Worm (Caenorhabditis elegans) whole organism, L2 larva: ENCODE measurements around the gene F58A4.6.

Source experiments
- C34F6.9 ChIP-seq: fragments of 150-350 bp; optimal IDR thresholded peaks from 2 replicates; lab custom pipeline; 2014; ENCODE audit warnings: missing biosample characterization, missing genetic modification characterization
- F13H6.1 ChIP-seq: sonication (generic microtip); optimal IDR thresholded peaks from 2 replicates; lab custom pipeline; 2016; ENCODE audit warnings: missing genetic modification characterization, missing compliant biosample characterization
- R02D3.7 ChIP-seq: fragments of 150-350 bp; optimal IDR thresholded peaks from 2 replicates; lab custom pipeline; 2014; ENCODE audit warnings: missing biosample characterization, missing genetic modification characterization
- Y55F3AM.14 ChIP-seq: fragments of 200-800 bp; sonication (Bioruptor generic); optimal IDR thresholded peaks from 2 replicates; lab custom pipeline; 2018; ENCODE audit warnings: mild to moderate bottlenecking, missing genetic modification characterization, missing compliant biosample characterization
- ZK546.5 ChIP-seq: sonication (generic microtip); optimal IDR thresholded peaks from 2 replicates; lab custom pipeline; 2017; ENCODE audit warnings: missing biosample characterization, missing genetic modification characterization
- aly-2 ChIP-seq: fragments of 150-350 bp; optimal IDR thresholded peaks from 2 replicates; lab custom pipeline; 2014; ENCODE audit warnings: missing biosample characterization, missing genetic modification characterization
- ama-1 ChIP-seq: fragments of 150-350 bp; optimal IDR thresholded peaks from 2 replicates; lab custom pipeline; 2018; ENCODE audit warnings: inconsistent platforms
- blmp-1 ChIP-seq: sonication (generic microtip); optimal IDR thresholded peaks from 2 replicates; lab custom pipeline; 2017; ENCODE audit warnings: missing genetic modification characterization, mild to moderate bottlenecking, missing compliant biosample characterization, antibody characterized with exemption, moderate library complexity; ENCODE audit not compliant: insufficient read depth
- ceh-16 ChIP-seq: fragments of 150-350 bp; optimal IDR thresholded peaks from 2 replicates; lab custom pipeline; 2014; ENCODE audit warnings: missing biosample characterization, missing genetic modification characterization
- ceh-82 ChIP-seq: fragments of 150-350 bp; optimal IDR thresholded peaks from 2 replicates; lab custom pipeline; 2014; ENCODE audit warnings: missing biosample characterization, missing genetic modification characterization
- crh-2 ChIP-seq: sonication (generic microtip); optimal IDR thresholded peaks from 2 replicates; lab custom pipeline; 2017; ENCODE audit warnings: missing biosample characterization, missing genetic modification characterization
- dmd-4 ChIP-seq: sonication (generic microtip); optimal IDR thresholded peaks from 2 replicates; lab custom pipeline; 2017; ENCODE audit warnings: missing biosample characterization, missing genetic modification characterization
- egl-27 ChIP-seq: sonication (generic microtip); optimal IDR thresholded peaks from 3 replicates; lab custom pipeline; 2017; ENCODE audit warnings: missing biosample characterization, missing genetic modification reagents, missing genetic modification characterization
- elt-3 ChIP-seq: sonication (generic microtip); optimal IDR thresholded peaks from 2 replicates; lab custom pipeline; 2017; ENCODE audit warnings: missing biosample characterization, missing genetic modification characterization
- fos-1 ChIP-seq: fragments of 150-350 bp; optimal IDR thresholded peaks from 2 replicates; lab custom pipeline; 2014; ENCODE audit warnings: missing biosample characterization, missing genetic modification characterization
- lin-13 ChIP-seq: fragments of 150-350 bp; optimal IDR thresholded peaks from 2 replicates; lab custom pipeline; 2014; ENCODE audit warnings: missing biosample characterization, missing genetic modification reagents, missing genetic modification characterization
- lin-39 ChIP-seq: fragments of 150-350 bp; optimal IDR thresholded peaks from 2 replicates; lab custom pipeline; 2014; ENCODE audit warnings: missing biosample characterization, missing genetic modification reagents, missing genetic modification characterization
- mab-5 ChIP-seq: fragments of 150-350 bp; optimal IDR thresholded peaks from 2 replicates; lab custom pipeline; 2014; ENCODE audit warnings: missing biosample characterization, missing genetic modification characterization
- mbf-1 ChIP-seq: sonication (generic microtip); optimal IDR thresholded peaks from 2 replicates; lab custom pipeline; 2017; ENCODE audit warnings: missing biosample characterization, missing genetic modification characterization
- mdl-1 ChIP-seq, 2 experiments: fragments of 150-350 bp in 1 of 2; sonication (generic microtip) in 1 of 2; optimal IDR thresholded peaks; 2 replicates each; lab custom pipeline; 2017; ENCODE audit warnings: missing biosample characterization in 2 of 2, missing genetic modification characterization in 2 of 2
- nhr-10 ChIP-seq: sonication (generic microtip); optimal IDR thresholded peaks from 2 replicates; lab custom pipeline; 2017; ENCODE audit warnings: missing biosample characterization, missing genetic modification characterization
- nhr-11 ChIP-seq: fragments of 150-350 bp; optimal IDR thresholded peaks from 2 replicates; lab custom pipeline; 2014; ENCODE audit warnings: missing biosample characterization, missing genetic modification characterization
- nhr-129 ChIP-seq: fragments of 150-350 bp; optimal IDR thresholded peaks from 2 replicates; lab custom pipeline; 2014; ENCODE audit warnings: missing biosample characterization, missing genetic modification characterization
- nhr-21 ChIP-seq: fragments of 150-350 bp; optimal IDR thresholded peaks from 2 replicates; lab custom pipeline; 2014; ENCODE audit warnings: missing biosample characterization, missing genetic modification characterization
- nhr-23 ChIP-seq: fragments of 150-350 bp; optimal IDR thresholded peaks from 2 replicates; lab custom pipeline; 2014; ENCODE audit warnings: missing biosample characterization, missing genetic modification reagents, missing genetic modification characterization
- nhr-237 ChIP-seq: fragments of 150-350 bp; optimal IDR thresholded peaks from 2 replicates; lab custom pipeline; 2014; ENCODE audit warnings: missing biosample characterization, missing genetic modification characterization
- nhr-25 ChIP-seq: fragments of 150-350 bp; sonication (generic microtip); optimal IDR thresholded peaks from 3 replicates; lab custom pipeline; 2014; ENCODE audit warnings: missing biosample characterization, missing genetic modification characterization
- nhr-6 ChIP-seq: fragments of 150-350 bp; optimal IDR thresholded peaks from 2 replicates; lab custom pipeline; 2014; ENCODE audit warnings: missing biosample characterization, missing genetic modification characterization
- nhr-77 ChIP-seq: fragments of 150-350 bp; optimal IDR thresholded peaks from 2 replicates; lab custom pipeline; 2014; ENCODE audit warnings: missing biosample characterization, missing genetic modification characterization
- peb-1 ChIP-seq: fragments of 150-350 bp; optimal IDR thresholded peaks from 2 replicates; lab custom pipeline; 2014; ENCODE audit warnings: missing biosample characterization, missing genetic modification characterization
- sem-4 ChIP-seq: fragments of 150-350 bp; optimal IDR thresholded peaks from 2 replicates; lab custom pipeline; 2014; ENCODE audit warnings: missing biosample characterization, missing genetic modification reagents, missing genetic modification characterization
- skn-1 ChIP-seq: sonication (generic microtip); optimal IDR thresholded peaks from 2 replicates; lab custom pipeline; 2017; ENCODE audit warnings: missing biosample characterization, missing genetic modification characterization
- sma-3 ChIP-seq: sonication (generic microtip); optimal IDR thresholded peaks from 2 replicates; lab custom pipeline; 2016; ENCODE audit warnings: missing genetic modification reagents, missing genetic modification characterization, missing compliant biosample characterization
- sma-9 ChIP-seq, 2 experiments: fragments of 150-350 bp in 1 of 2; sonication (generic microtip) in 1 of 2; optimal IDR thresholded peaks; 2 replicates each; lab custom pipeline; 2014 to 2016; ENCODE audit warnings: missing genetic modification characterization in 2 of 2, mild to moderate bottlenecking in 1 of 2, missing biosample characterization in 1 of 2, missing compliant biosample characterization in 1 of 2, missing genetic modification reagents in 1 of 2, moderate library complexity in 1 of 2
- snpc-4 ChIP-seq: fragments of 150-350 bp; optimal IDR thresholded peaks from 2 replicates; lab custom pipeline; 2014; ENCODE audit warnings: missing biosample characterization, missing genetic modification characterization
- unc-55 ChIP-seq: fragments of 150-350 bp; sonication (generic microtip); optimal IDR thresholded peaks from 3 replicates; lab custom pipeline; 2014; ENCODE audit warnings: missing biosample characterization, missing genetic modification reagents, missing genetic modification characterization
- unc-62 ChIP-seq: fragments of 150-350 bp; optimal IDR thresholded peaks from 2 replicates; lab custom pipeline; 2014; ENCODE audit warnings: missing biosample characterization, missing genetic modification reagents, missing genetic modification characterization
- ztf-11 ChIP-seq: sonication (generic microtip); optimal IDR thresholded peaks from 2 replicates; lab custom pipeline; 2017; ENCODE audit warnings: missing biosample characterization, missing genetic modification characterization
- ztf-4 ChIP-seq: fragments of 150-350 bp; optimal IDR thresholded peaks from 2 replicates; lab custom pipeline; 2014; ENCODE audit warnings: missing biosample characterization, missing genetic modification characterization

F58A4.6 gene

ce11 chrIII:9621840-9622525, 7.7 kb downstream of the F58A4.6 start:
- TF ChIP-seq nhr-77, result no peak
- TF ChIP-seq F13H6.1 (tag; lab: Kevin White, UChicago), result peak; percentile 25
- peak; percentile 27 for TF ChIP-seq crh-2
- no peak for TF ChIP-seq lin-13 (GFP tag; lab: Kevin White, UChicago)
- peak; percentile 29 for TF ChIP-seq sma-9 (GFP tag; optimal IDR thresholded peaks at IDR 0.05; lab: Kevin White, UChicago)
- no peak for TF ChIP-seq sma-9 (tag; optimal IDR thresholded peaks at IDR 0.05; lab: Kevin White, UChicago)
- peak; percentile 25 for TF ChIP-seq nhr-129 (tag; lab: Kevin White, UChicago)
- no peak for TF ChIP-seq ama-1 (lab: Kevin White, UChicago)
- TF ChIP-seq fos-1 (tag; lab: Kevin White, UChicago), result peak; percentile 87

DNA sequence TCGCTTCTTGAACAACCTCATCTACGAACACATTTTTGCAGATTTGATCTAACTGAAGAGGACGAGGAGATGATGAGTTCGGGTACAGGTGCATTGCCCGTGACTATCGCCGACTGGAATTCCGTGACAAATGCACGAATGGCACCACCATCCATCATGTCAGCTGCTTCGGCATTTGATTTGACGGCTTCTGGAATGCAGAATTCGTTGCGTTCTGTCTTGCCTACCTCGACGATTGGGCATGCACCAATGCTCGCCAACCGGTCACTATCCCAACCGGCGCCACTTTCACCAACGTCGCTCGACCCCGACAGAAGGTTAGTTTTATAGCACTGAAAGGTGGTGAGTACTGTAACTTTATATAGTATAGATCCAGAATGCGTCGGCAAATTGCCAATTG, 9.2 kb downstream of the F58A4.6 start:
- TF ChIP-seq F13H6.1 (tag; lab: Kevin White, UChicago), result no peak
- TF ChIP-seq mdl-1 (tag; optimal IDR thresholded peaks at IDR 0.05; lab: Kevin White, UChicago), result no peak
- no peak for TF ChIP-seq lin-13 (GFP tag; lab: Kevin White, UChicago)
- TF ChIP-seq nhr-77, result no peak
- TF ChIP-seq peb-1 (tag; lab: Kevin White, UChicago), result no peak
- TF ChIP-seq elt-3, result no peak
- TF ChIP-seq ceh-82 (tag; lab: Kevin White, UChicago), result no peak
- TF ChIP-seq nhr-6 (tag; lab: Kevin White, UChicago), result no peak
- no peak for TF ChIP-seq ceh-16 (tag; lab: Kevin White, UChicago)
- no peak for TF ChIP-seq nhr-129 (tag; lab: Kevin White, UChicago)
- TF ChIP-seq sma-3, result no peak
- no peak for TF ChIP-seq nhr-10 (tag; lab: Kevin White, UChicago)
- no peak for TF ChIP-seq skn-1
- no peak for TF ChIP-seq nhr-11 (tag; lab: Kevin White, UChicago)
- no peak for TF ChIP-seq aly-2 (tag; lab: Kevin White, UChicago)
- TF ChIP-seq nhr-21 (tag; lab: Kevin White, UChicago), result no peak
- TF ChIP-seq nhr-25 (tag; lab: Kevin White, UChicago), result no peak
- TF ChIP-seq fos-1 (tag; lab: Kevin White, UChicago), result no peak
- no peak for TF ChIP-seq dmd-4 (tag; lab: Kevin White, UChicago)

ce11 chrIII:9626602-9627001, 12.3 kb downstream of the F58A4.6 start:
- TF ChIP-seq ztf-4 (tag; lab: Kevin White, UChicago) (peak; percentile 3), nhr-129 (tag; lab: Kevin White, UChicago) (peak; percentile 4), peb-1 (tag; lab: Kevin White, UChicago) (no peak)
- TF ChIP-seq, all 48 proteins: peak for 2

DNA sequence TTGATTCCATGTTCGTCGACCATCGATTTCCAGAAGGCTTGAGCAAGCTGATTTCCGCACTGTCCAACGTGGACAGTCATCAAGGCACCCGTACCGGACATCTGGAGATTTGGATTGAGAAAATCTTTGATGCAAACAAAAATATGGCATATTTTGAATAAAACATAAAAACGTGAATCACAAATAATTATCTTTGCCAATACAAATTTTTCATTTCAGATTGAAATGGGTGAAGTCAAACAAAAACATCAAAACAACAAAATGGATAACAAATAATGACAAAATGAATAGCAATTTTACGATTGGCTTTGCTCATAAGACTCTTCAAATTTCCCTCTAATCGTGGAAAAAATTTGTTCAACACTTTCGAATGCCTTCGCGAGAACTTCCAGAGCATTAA, 14.8 kb downstream of the F58A4.6 start, which contains the start of gene tbg-1:
TSS of gene tbg-1 (minus strand) at position 101 of the 400 bp plus-strand sequence.
- no peak for TF ChIP-seq crh-2
- TF ChIP-seq mbf-1 (tag; lab: Kevin White, UChicago), result no peak
- TF ChIP-seq blmp-1 (tag; lab: Kevin White, UChicago), result no peak
- TF ChIP-seq nhr-77, result no peak
- TF ChIP-seq lin-39 (tag; lab: Kevin White, UChicago), result no peak
- no peak for TF ChIP-seq ztf-11 (tag; lab: Kevin White, UChicago)
- no peak for TF ChIP-seq nhr-129 (tag; lab: Kevin White, UChicago)

ce11 chrIII:9629855-9630254, 15.6 kb downstream of the F58A4.6 start, which contains the start of gene rpac-19:
Gene rpac-19, minus strand, starts transcription at chrIII:9629885.
- TF ChIP-seq mab-5 (no peak), fos-1 (tag; lab: Kevin White, UChicago) (peak; percentile 4), nhr-237 (peak; percentile 19), sem-4 (peak; percentile 77), unc-55 (peak; percentile 57), R02D3.7 (no peak), F13H6.1 (tag; lab: Kevin White, UChicago) (peak; percentile 72), ztf-11 (tag; lab: Kevin White, UChicago) (no peak), blmp-1 (tag; lab: Kevin White, UChicago) (no peak), dmd-4 (tag; lab: Kevin White, UChicago) (no peak), ZK546.5 (tag; lab: Kevin White, UChicago) (no peak), lin-13 (GFP tag; lab: Kevin White, UChicago) (peak; percentile 72), nhr-10 (tag; lab: Kevin White, UChicago) (no peak), C34F6.9 (tag; lab: Kevin White, UChicago) (peak; percentile 63), unc-62 (no peak), ztf-4 (tag; lab: Kevin White, UChicago) (peak; percentile 55), snpc-4 (tag; lab: Kevin White, UChicago) (no peak), nhr-77 (no peak), nhr-23 (no peak), nhr-21 (tag; lab: Kevin White, UChicago) (no peak), egl-27 (tag; lab: Kevin White, UChicago) (peak; percentile 6), mbf-1 (tag; lab: Kevin White, UChicago) (no peak), crh-2 (peak; percentile 75), aly-2 (tag; lab: Kevin White, UChicago) (no peak), sma-3 (peak; percentile 85), skn-1 (peak; percentile 66), nhr-25 (tag; lab: Kevin White, UChicago) (peak; percentile 58), nhr-11 (tag; lab: Kevin White, UChicago) (no peak), mdl-1 (tag; optimal IDR thresholded peaks at IDR 0.05; lab: Kevin White, UChicago) (no peak), nhr-129 (tag; lab: Kevin White, UChicago) (peak; percentile 35), peb-1 (tag; lab: Kevin White, UChicago) (no peak), Y55F3AM.14 (GFP tag; lab: Kevin White, UChicago) (peak; percentile 17), ama-1 (lab: Kevin White, UChicago) (peak; percentile 64)
